Fruit fly (Drosophila melanogaster) whole organism, embryonic: ENCODE results near the gene CG32459.
A peak's percentile ranks its signal among the peaks of the same experiment; 100 is the strongest.

Experiments
- Adf1 ChIP-seq: fragments of 200-800 bp; sonication (Bioruptor generic); IDR thresholded peaks from 2 replicates; pipeline ENCODE4 v1.3.6; 2022; ENCODE audit warnings: missing biosample characterization, missing genetic modification characterization
- Blimp-1 ChIP-seq: fragments of 200-800 bp; sonication (Bioruptor generic); optimal IDR thresholded peaks from 3 replicates; lab custom pipeline; 2018; ENCODE audit warnings: missing biosample characterization, missing genetic modification characterization, mild to moderate bottlenecking, moderate library complexity, missing genetic modification reagents
- CG11504 ChIP-seq: fragments of 200-800 bp; sonication (Bioruptor generic); optimal IDR thresholded peaks from 3 replicates; lab custom pipeline; 2019; ENCODE audit warnings: missing biosample characterization, mild to moderate bottlenecking, missing genetic modification characterization, moderate library complexity
- CG12219 ChIP-seq: fragments of 200-800 bp; sonication (Bioruptor generic); optimal IDR thresholded peaks from 3 replicates; lab custom pipeline; 2018; ENCODE audit warnings: missing biosample characterization, mild to moderate bottlenecking, missing genetic modification characterization
- CG13123 ChIP-seq: fragments of 200-800 bp; sonication (Bioruptor generic); optimal IDR thresholded peaks from 2 replicates; lab custom pipeline; 2016; ENCODE audit warnings: missing biosample characterization, missing genetic modification characterization
- CG17385 ChIP-seq: fragments of 200-800 bp; sonication (Bioruptor generic); optimal IDR thresholded peaks from 3 replicates; lab custom pipeline; 2018; ENCODE audit warnings: missing biosample characterization, mild to moderate bottlenecking, missing genetic modification characterization
- CG17829 ChIP-seq: fragments of 200-800 bp; optimal IDR thresholded peaks from 2 replicates; lab custom pipeline; 2019; ENCODE audit warnings: missing biosample characterization, mild to moderate bottlenecking, missing genetic modification characterization, moderate library complexity
- CG18619 ChIP-seq: fragments of 200-800 bp; sonication (Bioruptor generic); optimal IDR thresholded peaks from 3 replicates; lab custom pipeline; 2017; ENCODE audit warnings: missing biosample characterization, mild to moderate bottlenecking, missing genetic modification characterization
- CG18764 ChIP-seq: fragments of 200-800 bp; sonication (Bioruptor generic); optimal IDR thresholded peaks from 3 replicates; lab custom pipeline; 2016; ENCODE audit warnings: missing biosample characterization, missing genetic modification characterization
- CG34376 ChIP-seq: fragments of 200-800 bp; sonication (Bioruptor generic); optimal IDR thresholded peaks from 2 replicates; lab custom pipeline; 2018; ENCODE audit warnings: missing biosample characterization, mild to moderate bottlenecking, missing genetic modification characterization
- CG42726 ChIP-seq: fragments of 200-800 bp; sonication (Bioruptor generic); IDR thresholded peaks from 2 replicates; pipeline ENCODE4 v1.3.6; 2022; ENCODE audit warnings: missing biosample characterization, missing genetic modification characterization; ENCODE audit not compliant: partially characterized antibody
- CG4820 ChIP-seq: fragments of 200-800 bp; sonication (Bioruptor generic); optimal IDR thresholded peaks from 3 replicates; lab custom pipeline; 2016; ENCODE audit warnings: missing biosample characterization, missing genetic modification characterization
- CG7987 ChIP-seq: fragments of 200-800 bp; sonication (Bioruptor generic); optimal IDR thresholded peaks from 2 replicates; lab custom pipeline; 2018; ENCODE audit warnings: missing biosample characterization, mild to moderate bottlenecking, missing genetic modification characterization, moderate library complexity
- CG8281 ChIP-seq: fragments of 200-800 bp; sonication (Bioruptor generic); optimal IDR thresholded peaks from 2 replicates; lab custom pipeline; 2018; ENCODE audit warnings: missing biosample characterization, mild to moderate bottlenecking, missing genetic modification characterization, moderate library complexity
- CHES-1-like ChIP-seq: fragments of 200-800 bp; sonication (Bioruptor generic); optimal IDR thresholded peaks from 2 replicates; lab custom pipeline; 2016; ENCODE audit warnings: missing biosample characterization, missing genetic modification characterization
- CoRest ChIP-seq: fragments of 200-800 bp; sonication (Bioruptor generic); optimal IDR thresholded peaks from 3 replicates; lab custom pipeline; 2018; ENCODE audit warnings: missing biosample characterization, mild to moderate bottlenecking, missing genetic modification characterization, moderate library complexity
- Dfd ChIP-seq, 2 experiments: fragments of >200 bp; optimal IDR thresholded peaks; 2 replicates each; lab custom pipeline; 2017; ENCODE audit warnings: missing biosample characterization in 2 of 2, missing genetic modification characterization in 2 of 2
- Eip74EF ChIP-seq, 2 experiments: fragments of 200-800 bp in 1 of 2; fragments of >200 bp in 1 of 2; sonication (Bioruptor generic) in 1 of 2; optimal IDR thresholded peaks; 2 replicates each; lab custom pipeline; 2017 to 2019; ENCODE audit warnings: missing biosample characterization in 2 of 2, missing genetic modification characterization in 2 of 2, mild to moderate bottlenecking in 1 of 2, moderate library complexity in 1 of 2
- Fer3 ChIP-seq: fragments of 200-800 bp; sonication (Bioruptor generic); optimal IDR thresholded peaks from 2 replicates; lab custom pipeline; 2018; ENCODE audit warnings: missing biosample characterization, mild to moderate bottlenecking, missing genetic modification characterization, moderate library complexity
- Hmr ChIP-seq: fragments of 200-800 bp; sonication (Bioruptor generic); optimal IDR thresholded peaks from 3 replicates; lab custom pipeline; 2017; ENCODE audit warnings: mild to moderate bottlenecking, missing biosample characterization, missing genetic modification reagents, missing genetic modification characterization
- Hsf ChIP-seq: fragments of 200-800 bp; sonication (Bioruptor generic); optimal IDR thresholded peaks from 3 replicates; lab custom pipeline; 2016; ENCODE audit warnings: missing biosample characterization, missing genetic modification characterization
- Jarid2 ChIP-seq: fragments of 200-800 bp; sonication (Bioruptor generic); optimal IDR thresholded peaks from 3 replicates; lab custom pipeline; 2017; ENCODE audit warnings: mild to moderate bottlenecking, missing biosample characterization, missing genetic modification reagents, missing genetic modification characterization
- MESR4 ChIP-seq: fragments of 200-800 bp; sonication (Bioruptor generic); optimal IDR thresholded peaks from 2 replicates; lab custom pipeline; 2018; ENCODE audit warnings: missing biosample characterization, mild to moderate bottlenecking, missing genetic modification characterization, moderate library complexity
- Mad ChIP-seq: fragments of 200-800 bp; sonication (Bioruptor generic); optimal IDR thresholded peaks from 2 replicates; lab custom pipeline; 2016; ENCODE audit warnings: missing biosample characterization, missing genetic modification characterization
- Mes4 ChIP-seq: fragments of 200-800 bp; sonication (Bioruptor generic); optimal IDR thresholded peaks from 2 replicates; lab custom pipeline; 2016; ENCODE audit warnings: missing biosample characterization, missing genetic modification characterization
- Neu2 ChIP-seq: fragments of 200-800 bp; sonication (Bioruptor generic); optimal IDR thresholded peaks from 3 replicates; lab custom pipeline; 2016; ENCODE audit warnings: missing biosample characterization, missing genetic modification characterization, borderline replicate concordance
- Poxn ChIP-seq: fragments of 200-800 bp; sonication (Bioruptor generic); IDR thresholded peaks from 2 replicates; pipeline ENCODE4 v1.3.6; 2022; ENCODE audit warnings: missing biosample characterization, missing genetic modification characterization
- Rfx ChIP-seq: fragments of 200-800 bp; sonication (Bioruptor generic); IDR thresholded peaks from 2 replicates; pipeline ENCODE4 v1.3.6; 2022; ENCODE audit warnings: missing biosample characterization, missing genetic modification characterization
- Rx ChIP-seq: fragments of 200-800 bp; sonication (Bioruptor generic); IDR thresholded peaks from 2 replicates; pipeline ENCODE4 v1.3.6; 2022; ENCODE audit warnings: missing biosample characterization, missing genetic modification characterization
- Sox102F ChIP-seq: fragments of 200-800 bp; sonication (Bioruptor generic); optimal IDR thresholded peaks from 2 replicates; lab custom pipeline; 2018; ENCODE audit warnings: missing biosample characterization, mild to moderate bottlenecking, missing genetic modification characterization, moderate library complexity
- ab ChIP-seq: fragments of 200-800 bp; sonication (Bioruptor generic); optimal IDR thresholded peaks from 2 replicates; lab custom pipeline; 2016; ENCODE audit warnings: missing biosample characterization, missing genetic modification characterization
- bowl ChIP-seq: fragments of 200-800 bp; sonication (Bioruptor generic); IDR thresholded peaks from 2 replicates; pipeline ENCODE4 v1.3.6; 2022; ENCODE audit warnings: missing biosample characterization, missing genetic modification characterization
- br ChIP-seq: fragments of >200 bp; optimal IDR thresholded peaks from 2 replicates; lab custom pipeline; 2017
- cato ChIP-seq: fragments of 200-800 bp; sonication (Bioruptor generic); optimal IDR thresholded peaks from 2 replicates; lab custom pipeline; 2016; ENCODE audit warnings: missing biosample characterization, missing genetic modification characterization, borderline replicate concordance
- chm ChIP-seq: fragments of 200-800 bp; sonication (Bioruptor generic); IDR thresholded peaks from 2 replicates; pipeline ENCODE4 v1.3.6; 2022; ENCODE audit warnings: missing biosample characterization, missing genetic modification characterization
- ftz-f1 ChIP-seq: fragments of 200-800 bp; sonication (Bioruptor generic); optimal IDR thresholded peaks from 2 replicates; lab custom pipeline; 2016; ENCODE audit warnings: missing biosample characterization, missing genetic modification characterization
- fu2 ChIP-seq: fragments of 200-800 bp; sonication (Bioruptor generic); optimal IDR thresholded peaks from 2 replicates; lab custom pipeline; 2016; ENCODE audit warnings: missing biosample characterization, missing genetic modification characterization
- gcm2 ChIP-seq: fragments of 200-800 bp; sonication (Bioruptor generic); optimal IDR thresholded peaks from 2 replicates; lab custom pipeline; 2016; ENCODE audit warnings: missing biosample characterization, missing genetic modification characterization
- org-1 ChIP-seq: fragments of 200-800 bp; sonication (Bioruptor generic); optimal IDR thresholded peaks from 2 replicates; lab custom pipeline; 2017; ENCODE audit warnings: missing biosample characterization, missing genetic modification characterization
- pan ChIP-seq, 4 experiments: fragments of >200 bp in 3 of 4; fragments of 200-800 bp in 1 of 4; sonication (Bioruptor generic) in 1 of 4; optimal IDR thresholded peaks in 3 of 4; IDR thresholded peaks in 1 of 4; 2 replicates each; pipeline versions ENCODE4 v1.3.6 to Lab custom; 2017 to 2022; ENCODE audit warnings: missing biosample characterization in 2 of 4, missing genetic modification characterization in 2 of 4, mixed read lengths in 1 of 4
- pho ChIP-seq: fragments of 200-800 bp; sonication (Bioruptor generic); optimal IDR thresholded peaks from 2 replicates; lab custom pipeline; 2016; ENCODE audit warnings: missing biosample characterization, missing genetic modification characterization
- pros ChIP-seq: fragments of 200-800 bp; sonication (Bioruptor generic); optimal IDR thresholded peaks from 3 replicates; lab custom pipeline; 2019; ENCODE audit warnings: missing biosample characterization, mild to moderate bottlenecking, missing genetic modification characterization, moderate library complexity
- sc ChIP-seq, 3 experiments: fragments of >200 bp in 2 of 3; fragments of 200-800 bp in 1 of 3; sonication (Bioruptor generic) in 1 of 3; optimal IDR thresholded peaks; 2 replicates in 2 of 3; 3 replicates in 1 of 3; lab custom pipeline; 2017; ENCODE audit warnings: mild to moderate bottlenecking in 1 of 3, missing biosample characterization in 1 of 3, missing genetic modification characterization in 1 of 3, missing genetic modification reagents in 1 of 3
- sd ChIP-seq: fragments of 200-800 bp; sonication (Bioruptor generic); optimal IDR thresholded peaks from 3 replicates; lab custom pipeline; 2018; ENCODE audit warnings: missing biosample characterization, mild to moderate bottlenecking, missing genetic modification characterization, moderate library complexity
- sr ChIP-seq: fragments of 200-800 bp; sonication (Bioruptor generic); IDR thresholded peaks from 3 replicates; pipeline ENCODE4 v1.3.6; 2022; ENCODE audit warnings: missing biosample characterization, missing genetic modification characterization
- tap ChIP-seq: fragments of 200-800 bp; optimal IDR thresholded peaks from 3 replicates; lab custom pipeline; 2019; ENCODE audit warnings: missing biosample characterization, mild to moderate bottlenecking, missing genetic modification characterization, moderate library complexity
- tup ChIP-seq: fragments of 200-800 bp; sonication (Bioruptor generic); optimal IDR thresholded peaks from 2 replicates; lab custom pipeline; 2016; ENCODE audit warnings: missing biosample characterization, mild to moderate bottlenecking, missing genetic modification characterization, moderate library complexity
- vvl ChIP-seq: fragments of 200-800 bp; sonication (Bioruptor generic); IDR thresholded peaks from 2 replicates; pipeline ENCODE4 v1.3.6; 2022; ENCODE audit warnings: missing biosample characterization, missing genetic modification characterization

Gene CG32459

dm6 chr3L:22863367-22864078, 7.7 kb upstream of the CG32459 start, which contains the start of gene CG33169 (continued):
- peak; percentile 91 for TF ChIP-seq vvl (GFP tag; lab: Robert Waterston, UW)
- TF ChIP-seq tup (GFP tag; lab: Kevin White, UChicago): peak; percentile 83
- TF ChIP-seq pros (GFP tag; lab: Kevin White, UChicago): no peak
- TF ChIP-seq CG7987 (GFP tag; lab: Kevin White, UChicago): peak; percentile 92
- peak; percentile 95 for TF ChIP-seq CHES-1-like (GFP tag; lab: Kevin White, UChicago)
- peak; percentile 80 for TF ChIP-seq ab (GFP tag; lab: Kevin White, UChicago)
- peak; percentile 97 for TF ChIP-seq Rfx (GFP tag; lab: Robert Waterston, UW)
- peak; percentile 100 for TF ChIP-seq CG17385 (GFP tag; lab: Kevin White, UChicago)
- TF ChIP-seq CG18764: peak; percentile 80
- peak; percentile 74 for TF ChIP-seq Jarid2
- peak; percentile 40 for TF ChIP-seq cato (GFP tag; lab: Kevin White, UChicago)
- TF ChIP-seq br (lab: Kevin White, UChicago): no peak
- TF ChIP-seq CG17829 (tag; lab: Kevin White, UChicago): peak; percentile 76
- peak; percentile 87 for TF ChIP-seq Hsf
- TF ChIP-seq Adf1: peak; percentile 74
- peak; percentile 3 for TF ChIP-seq Neu2 (GFP tag; lab: Kevin White, UChicago)
- no peak for TF ChIP-seq Eip74EF (GFP tag; optimal IDR thresholded peaks at IDR 0.05; lab: Kevin White, UChicago)
- TF ChIP-seq Dfd (GFP tag; optimal IDR thresholded peaks at IDR 0.05; lab: Kevin White, UChicago): no peak
- peak; percentile 91 for TF ChIP-seq fu2 (GFP tag; lab: Kevin White, UChicago)
- peak; percentile 71 for TF ChIP-seq CG4820 (GFP tag; lab: Kevin White, UChicago)
- peak; percentile 68; the same call in 2 of the 3 replicates for TF ChIP-seq sr (GFP tag; lab: Robert Waterston, UW)
- peak; percentile 60 for TF ChIP-seq CG13123 (GFP tag; lab: Kevin White, UChicago)
- peak; percentile 79 for TF ChIP-seq CG18619
- peak; percentile 92 for TF ChIP-seq Hmr
- TF ChIP-seq CG34376: peak; percentile 83
- peak; percentile 95 for TF ChIP-seq sd (tag; lab: Kevin White, UChicago)
- TF ChIP-seq pho (GFP tag; lab: Kevin White, UChicago): peak; percentile 91
- TF ChIP-seq org-1 (GFP tag; lab: Kevin White, UChicago): peak; percentile 55
- TF ChIP-seq pan (optimal IDR thresholded peaks at IDR 0.05; lab: Kevin White, UChicago): no peak
- TF ChIP-seq pan (GFP tag; optimal IDR thresholded peaks at IDR 0.05 in 1 of 2, IDR thresholded peaks at IDR 0.05 in 1 of 2): peak in 1 of 2 experiments; percentile 81
- TF ChIP-seq sc (optimal IDR thresholded peaks at IDR 0.05; lab: Kevin White, UChicago): no peak
- peak; percentile 1 for TF ChIP-seq sc (GFP tag; optimal IDR thresholded peaks at IDR 0.05; lab: Kevin White, UChicago)
- TF ChIP-seq Mad (GFP tag; lab: Kevin White, UChicago): peak; percentile 89
- TF ChIP-seq MESR4 (GFP tag; lab: Kevin White, UChicago): peak; percentile 90
- peak; percentile 84 for TF ChIP-seq CoRest (tag; lab: Kevin White, UChicago)
- TF ChIP-seq chm: peak; percentile 76
- TF ChIP-seq gcm2 (GFP tag; lab: Kevin White, UChicago): peak; percentile 80
- no peak for TF ChIP-seq Blimp-1 (GFP tag; lab: Kevin White, UChicago)
- no peak for TF ChIP-seq Poxn (GFP tag; lab: Robert Waterston, UW)
- TF ChIP-seq CG42726 (GFP tag; lab: Robert Waterston, UW): peak; percentile 91
- peak; percentile 97 for TF ChIP-seq ftz-f1 (GFP tag; lab: Kevin White, UChicago)
- peak; percentile 77 for TF ChIP-seq bowl
- TF ChIP-seq CG12219 (GFP tag; lab: Kevin White, UChicago): peak; percentile 56
- TF ChIP-seq CG8281 (tag; lab: Kevin White, UChicago): peak; percentile 9
- TF ChIP-seq Sox102F (GFP tag; lab: Kevin White, UChicago): peak; percentile 59
- peak; percentile 59 for TF ChIP-seq tap (tag; lab: Kevin White, UChicago)
- peak; percentile 79 for TF ChIP-seq Fer3
- TF ChIP-seq CG11504 (tag; lab: Kevin White, UChicago): peak; percentile 89
- TF ChIP-seq Mes4 (GFP tag; lab: Kevin White, UChicago): peak; percentile 75
- peak; percentile 81 for TF ChIP-seq Rx (GFP tag; lab: Robert Waterston, UW)
